Fruit fly (Drosophila melanogaster) Kc167 (cell line): ENCODE measurements around the gene CG8944.

ENCODE experiments used
- h ChIP-seq: fragments of >200 bp; optimal IDR thresholded peaks from 3 replicates; lab custom pipeline; 2018; ENCODE audit warnings: missing external identifiers
- psq ChIP-seq: fragments of >200 bp; optimal IDR thresholded peaks from 2 replicates; lab custom pipeline; 2017; ENCODE audit warnings: missing external identifiers

DNA sequence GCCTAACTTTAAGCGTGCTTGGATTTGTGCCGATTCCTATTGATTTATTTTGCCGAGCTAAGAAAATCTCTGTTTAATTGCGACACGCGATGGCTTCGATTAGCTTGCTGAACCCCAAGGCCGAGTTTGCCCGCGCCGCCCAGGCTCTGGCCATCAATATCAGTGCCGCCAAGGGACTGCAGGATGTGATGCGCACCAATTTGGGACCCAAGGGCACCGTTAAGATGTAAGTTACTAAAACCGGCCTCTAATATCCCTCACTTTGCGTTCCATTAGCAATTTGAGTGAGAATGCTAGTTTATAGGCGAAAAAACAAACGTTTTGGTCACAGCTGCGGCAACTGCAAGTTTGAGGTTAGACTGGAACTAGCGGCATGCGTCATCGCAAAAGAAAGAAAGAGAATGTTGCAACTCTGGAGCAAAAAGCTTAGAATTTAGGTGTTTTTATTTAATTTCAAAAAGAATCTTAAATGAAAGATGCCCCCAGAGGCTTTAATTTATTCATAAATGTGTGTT is 708 bp upstream of the CG8944 start:
- TF ChIP-seq h (lab: Kevin White, UChicago) (no peak), psq (lab: Kevin White, UChicago) (no peak)
